Worm (Caenorhabditis elegans): ENCODE data around the gene C14B9.2.
A peak's percentile ranks its signal among the peaks of the same experiment; 100 is the strongest.

The C14B9.2 gene

DNA sequence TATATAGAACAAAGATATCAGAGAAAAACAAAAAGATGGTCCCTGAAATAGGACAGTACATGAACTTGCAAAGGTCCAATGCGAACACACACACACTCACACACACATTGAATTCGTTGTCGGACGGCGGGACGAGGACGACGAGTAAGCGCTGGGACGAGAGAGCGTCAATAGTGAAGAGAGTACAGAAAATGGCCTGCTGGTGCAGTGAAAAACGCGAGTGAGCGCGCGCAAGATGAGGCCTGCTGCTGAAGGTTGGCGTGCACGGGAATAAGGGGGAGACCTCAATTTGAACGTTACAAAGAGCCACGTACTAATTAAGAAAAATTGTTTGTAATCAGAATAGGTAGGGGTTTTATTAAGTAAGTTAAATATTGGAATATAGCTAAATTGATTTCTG lies 6.5 kb upstream of the C14B9.2 start:
- TF ChIP-seq zip-4 (GFP tag; optimal IDR thresholded peaks at IDR 0.05) (no peak), mep-1 (tag; optimal IDR thresholded peaks at IDR 0.05) (peak; percentile 47), ama-1 (optimal IDR thresholded peaks at IDR 0.05) (no peak), unc-62 (GFP tag; optimal IDR thresholded peaks at IDR 0.05) (no peak), pqm-1 (tag; optimal IDR thresholded peaks at IDR 0.05) (no peak), blmp-1 (tag; optimal IDR thresholded peaks at IDR 0.05) (peak; percentile 19), rnt-1 (tag; optimal IDR thresholded peaks at IDR 0.05) (peak; percentile 1), snu-23 (GFP tag; optimal IDR thresholded peaks at IDR 0.05) (peak; percentile 34), unc-130 (tag; optimal IDR thresholded peaks at IDR 0.05) (no peak), lin-14 (GFP tag; optimal IDR thresholded peaks at IDR 0.05) (peak; percentile 71), ceh-82 (tag; optimal IDR thresholded peaks at IDR 0.05) (peak in 1 of 3 experiments; percentile 8), mdl-1 (tag; optimal IDR thresholded peaks at IDR 0.05) (peak in 1 of 2 experiments; percentile 29), swsn-7 (tag; optimal IDR thresholded peaks at IDR 0.05) (peak; percentile 29), fkh-8 (tag; optimal IDR thresholded peaks at IDR 0.05) (no peak), hpl-2 (GFP tag; optimal IDR thresholded peaks at IDR 0.05) (no peak), efl-1 (optimal IDR thresholded peaks at IDR 0.05) (peak in 1 of 2 experiments; percentile 23), efl-1 (GFP tag; optimal IDR thresholded peaks at IDR 0.05 in 1 of 2) (no peak), lin-35 (GFP tag; optimal IDR thresholded peaks at IDR 0.05) (peak; percentile 6 to 20), hlh-4 (tag; optimal IDR thresholded peaks at IDR 0.05) (no peak), pag-3 (tag; optimal IDR thresholded peaks at IDR 0.05; ENCODE audit: borderline replicate concordance, insufficient read depth) (no peak), tbx-2 (tag; optimal IDR thresholded peaks at IDR 0.05) (peak; percentile 3), dsc-1 (tag; optimal IDR thresholded peaks at IDR 0.05) (peak; percentile 24), aly-2 (tag; optimal IDR thresholded peaks at IDR 0.05) (no peak), nhr-20 (tag; optimal IDR thresholded peaks at IDR 0.05) (peak; percentile 15), nhr-71 (tag; optimal IDR thresholded peaks at IDR 0.05) (peak; percentile 4), lsy-2 (tag; optimal IDR thresholded peaks at IDR 0.05) (peak; percentile 25 to 52), fos-1 (tag; optimal IDR thresholded peaks at IDR 0.05) (no peak), ets-5 (GFP tag; IDR thresholded peaks at IDR 0.05) (no peak)

ce11 chrIII:8129195-8129594 lies 4.3 kb upstream of the C14B9.2 start:
- TF ChIP-seq egl-27 (tag; optimal IDR thresholded peaks at IDR 0.05) (no peak), lsy-2 (tag; optimal IDR thresholded peaks at IDR 0.05) (peak in 1 of 2 experiments; percentile 28)

ce11 chrIII:8130177-8130902 lies 3.1 kb upstream of the C14B9.2 start, which contains the start of the genes rpl-21 and C14B9.10:
rpl-21 (minus strand) TSS chrIII:8130227.
C14B9.10 (plus strand) TSS chrIII:8130852.
- TF ChIP-seq nhr-11 (tag; optimal IDR thresholded peaks at IDR 0.05): peak; percentile 75
- no peak for TF ChIP-seq nhr-76 (tag; optimal IDR thresholded peaks at IDR 0.05)
- TF ChIP-seq nhr-71 (tag; optimal IDR thresholded peaks at IDR 0.05): peak; percentile 92
- TF ChIP-seq mdl-1 (tag; optimal IDR thresholded peaks at IDR 0.05): peak in 1 of 2 experiments; percentile 77
- no peak for TF ChIP-seq egl-27 (tag; optimal IDR thresholded peaks at IDR 0.05)
- TF ChIP-seq ces-1 (GFP tag; optimal IDR thresholded peaks at IDR 0.05): no peak
- no peak for TF ChIP-seq efl-3 (GFP tag; optimal IDR thresholded peaks at IDR 0.05)
- TF ChIP-seq hlh-4 (tag; optimal IDR thresholded peaks at IDR 0.05): no peak
- TF ChIP-seq ets-5 (GFP tag; IDR thresholded peaks at IDR 0.05): no peak
- TF ChIP-seq nhr-20 (tag; optimal IDR thresholded peaks at IDR 0.05): peak; percentile 85
- TF ChIP-seq elt-3 (tag; optimal IDR thresholded peaks at IDR 0.05): peak in 2 of 6 experiments; percentile 41 to 73
- TF ChIP-seq pag-3 (tag; optimal IDR thresholded peaks at IDR 0.05; ENCODE audit: borderline replicate concordance, insufficient read depth): no peak
- TF ChIP-seq nhr-84 (tag; optimal IDR thresholded peaks at IDR 0.05): no peak
- TF ChIP-seq ceh-90 (tag; optimal IDR thresholded peaks at IDR 0.05): no peak
- no peak for TF ChIP-seq Y116A8C.19 (tag; optimal IDR thresholded peaks at IDR 0.05; ENCODE audit: borderline replicate concordance)
- TF ChIP-seq aly-2 (tag; optimal IDR thresholded peaks at IDR 0.05): peak; percentile 83
- TF ChIP-seq nhr-47 (tag; optimal IDR thresholded peaks at IDR 0.05): peak; percentile 86
- peak; percentile 57 for TF ChIP-seq nhr-237 (tag; optimal IDR thresholded peaks at IDR 0.05)
- TF ChIP-seq ceh-88 (GFP tag; IDR thresholded peaks at IDR 0.05): peak; percentile 47; the same call in 1 of the 2 replicates
- TF ChIP-seq ztf-4 (tag; optimal IDR thresholded peaks at IDR 0.05): peak; percentile 68
- peak; percentile 85 for TF ChIP-seq nhr-19 (GFP tag; conservative IDR thresholded peaks at IDR 0.05)
- no peak for TF ChIP-seq zip-4 (GFP tag; optimal IDR thresholded peaks at IDR 0.05)
- TF ChIP-seq nhr-85 (tag): peak; percentile 95
- no peak for TF ChIP-seq C34B4.2 (tag; optimal IDR thresholded peaks at IDR 0.05)
- TF ChIP-seq lsy-2 (tag; optimal IDR thresholded peaks at IDR 0.05): peak; percentile 99
- peak; percentile 9 for TF ChIP-seq hpl-2 (GFP tag; optimal IDR thresholded peaks at IDR 0.05)
- peak in 1 of 2 experiments; percentile 13 for TF ChIP-seq ztf-11 (tag; optimal IDR thresholded peaks at IDR 0.05)
- TF ChIP-seq efl-1 (optimal IDR thresholded peaks at IDR 0.05): peak; percentile 87 to 91
- peak; percentile 77 to 97 for TF ChIP-seq efl-1 (GFP tag; optimal IDR thresholded peaks at IDR 0.05 in 1 of 2)
- no peak for TF ChIP-seq zag-1 (tag; optimal IDR thresholded peaks at IDR 0.05)
- TF ChIP-seq snpc-4 (tag; optimal IDR thresholded peaks at IDR 0.05): peak; percentile 35
- TF ChIP-seq lin-14 (GFP tag; optimal IDR thresholded peaks at IDR 0.05): peak; percentile 77

All from whole organism, L1 larva.